Worm (Caenorhabditis elegans) whole organism, L1 larva: ENCODE results near the gene Y45F10C.2.
A peak's percentile ranks its signal among the peaks of the same experiment; 100 is the strongest.

ENCODE experiments used
- F16B12.6 ChIP-seq: fragments of 150-350 bp; optimal IDR thresholded peaks from 2 replicates; lab custom pipeline; 2014; ENCODE audit warnings: missing biosample characterization, missing genetic modification characterization
- alr-1 ChIP-seq: fragments of 200-800 bp; sonication (Bioruptor generic); optimal IDR thresholded peaks from 2 replicates; lab custom pipeline; 2018; ENCODE audit warnings: borderline replicate concordance, mild to moderate bottlenecking, missing genetic modification characterization, missing compliant biosample characterization
- blmp-1 ChIP-seq: fragments of 150-350 bp; optimal IDR thresholded peaks from 2 replicates; lab custom pipeline; 2014; ENCODE audit warnings: missing biosample characterization, missing genetic modification characterization
- ces-1 ChIP-seq: fragments of 150-350 bp; optimal IDR thresholded peaks from 2 replicates; lab custom pipeline; 2014; ENCODE audit warnings: missing biosample characterization, missing genetic modification reagents, missing genetic modification characterization
- efl-1 ChIP-seq, 4 experiments: fragments of 150-350 bp; optimal IDR thresholded peaks in 3 of 4; peaks in 1 of 4; 1 replicate in 1 of 4; 2 replicates in 3 of 4; lab custom pipeline; 2014; ENCODE audit warnings: missing biosample characterization in 2 of 4, missing genetic modification characterization in 2 of 4, missing genetic modification reagents in 2 of 4
- egl-13 ChIP-seq: sonication (generic microtip); optimal IDR thresholded peaks from 2 replicates; lab custom pipeline; 2016; ENCODE audit warnings: missing genotype, missing genetic modification reagents, missing genetic modification characterization, missing compliant biosample characterization
- egl-27 ChIP-seq, 2 experiments: fragments of 150-350 bp in 1 of 2; sonication (generic microtip); optimal IDR thresholded peaks; 3 replicates each; lab custom pipeline; 2017 to 2018; ENCODE audit warnings: missing biosample characterization in 2 of 2, missing genetic modification characterization in 2 of 2, missing genetic modification reagents in 2 of 2
- elt-2 ChIP-seq: sonication (generic microtip); optimal IDR thresholded peaks from 2 replicates; lab custom pipeline; 2016; ENCODE audit warnings: missing genetic modification characterization, mild to moderate bottlenecking, inconsistent platforms, missing compliant biosample characterization, missing genetic modification reagents
- elt-3 ChIP-seq, 6 experiments: fragments of 150-350 bp in 1 of 6; sonication (generic microtip); optimal IDR thresholded peaks; 2 replicates each; lab custom pipeline; 2017 to 2018; ENCODE audit warnings: missing biosample characterization in 6 of 6, missing genetic modification characterization in 6 of 6, inconsistent platforms in 1 of 6
- ets-5 ChIP-seq: fragments of 200-800 bp; sonication (Bioruptor generic); IDR thresholded peaks from 2 replicates; pipeline ENCODE4 v1.3.6; 2022; ENCODE audit warnings: missing genetic modification characterization, missing compliant biosample characterization
- fkh-10 ChIP-seq: sonication (generic microtip); optimal IDR thresholded peaks from 2 replicates; lab custom pipeline; 2017; ENCODE audit warnings: missing biosample characterization, missing genetic modification reagents, missing genetic modification characterization
- fkh-4 ChIP-seq: sonication (generic microtip); optimal IDR thresholded peaks from 2 replicates; lab custom pipeline; 2016; ENCODE audit warnings: missing compliant biosample characterization, missing genetic modification characterization, borderline replicate concordance
- fkh-8 ChIP-seq: sonication (generic microtip); optimal IDR thresholded peaks from 2 replicates; lab custom pipeline; 2016; ENCODE audit warnings: mild to moderate bottlenecking, missing genetic modification characterization, missing compliant biosample characterization
- hpl-2 ChIP-seq: fragments of 150-350 bp; optimal IDR thresholded peaks from 2 replicates; lab custom pipeline; 2014; ENCODE audit warnings: missing biosample characterization, missing genetic modification reagents, missing genetic modification characterization
- irx-1 ChIP-seq: sonication (generic microtip); optimal IDR thresholded peaks from 2 replicates; lab custom pipeline; 2016; ENCODE audit warnings: missing genetic modification characterization, missing compliant biosample characterization
- isw-1 ChIP-seq: fragments of 200-800 bp; sonication (Bioruptor generic); IDR thresholded peaks from 2 replicates; pipeline ENCODE4 v1.3.6; 2022; ENCODE audit warnings: missing genetic modification characterization, missing compliant biosample characterization
- jun-1 ChIP-seq: fragments of 150-350 bp; optimal IDR thresholded peaks from 2 replicates; lab custom pipeline; 2014; ENCODE audit warnings: missing biosample characterization, missing genetic modification reagents, missing genetic modification characterization
- lin-13 ChIP-seq: fragments of 150-350 bp; optimal IDR thresholded peaks from 2 replicates; lab custom pipeline; 2014; ENCODE audit warnings: missing biosample characterization, missing genetic modification reagents, missing genetic modification characterization
- lin-14 ChIP-seq: fragments of 200-800 bp; sonication (Bioruptor generic); optimal IDR thresholded peaks from 2 replicates; lab custom pipeline; 2018; ENCODE audit warnings: mild to moderate bottlenecking, missing genetic modification characterization, moderate library complexity, missing compliant biosample characterization
- lin-35 ChIP-seq, 2 experiments: fragments of 150-350 bp; optimal IDR thresholded peaks; 2 replicates each; lab custom pipeline; 2014; ENCODE audit warnings: missing biosample characterization in 2 of 2, missing genetic modification characterization in 2 of 2, missing genetic modification reagents in 2 of 2
- lin-39 ChIP-seq: fragments of 150-350 bp; optimal IDR thresholded peaks from 2 replicates; lab custom pipeline; 2014; ENCODE audit warnings: missing biosample characterization, missing genetic modification reagents, missing genetic modification characterization
- lir-3 ChIP-seq: sonication (generic microtip); optimal IDR thresholded peaks from 2 replicates; lab custom pipeline; 2016; ENCODE audit warnings: mild to moderate bottlenecking, missing genetic modification characterization, moderate library complexity, missing compliant biosample characterization; ENCODE audit not compliant: poor library complexity
- lsy-2 ChIP-seq, 2 experiments: fragments of 150-350 bp; optimal IDR thresholded peaks; 2 replicates each; lab custom pipeline; 2014; ENCODE audit warnings: missing biosample characterization in 2 of 2, missing genetic modification characterization in 2 of 2
- mep-1 ChIP-seq: fragments of 150-350 bp; optimal IDR thresholded peaks from 2 replicates; lab custom pipeline; 2014; ENCODE audit warnings: missing biosample characterization, missing genetic modification characterization
- nhr-19 ChIP-seq: fragments of 200-800 bp; sonication (Bioruptor generic); conservative IDR thresholded peaks from 2 replicates; pipeline ENCODE4 v1.3.6; 2022; ENCODE audit warnings: missing genetic modification characterization, missing compliant biosample characterization
- nhr-20 ChIP-seq: sonication (generic microtip); optimal IDR thresholded peaks from 2 replicates; lab custom pipeline; 2016; ENCODE audit warnings: mild to moderate bottlenecking, missing genetic modification characterization, missing compliant biosample characterization
- nhr-47 ChIP-seq: sonication (generic microtip); optimal IDR thresholded peaks from 2 replicates; lab custom pipeline; 2016; ENCODE audit warnings: mild to moderate bottlenecking, missing genetic modification characterization, moderate library complexity, missing compliant biosample characterization
- nhr-71 ChIP-seq: sonication (generic microtip); optimal IDR thresholded peaks from 2 replicates; lab custom pipeline; 2016; ENCODE audit warnings: mild to moderate bottlenecking, missing genetic modification characterization, moderate library complexity, missing compliant biosample characterization
- nhr-76 ChIP-seq: sonication (generic microtip); optimal IDR thresholded peaks from 2 replicates; lab custom pipeline; 2017; ENCODE audit warnings: missing biosample characterization, missing genetic modification characterization
- nhr-77 ChIP-seq: fragments of 150-350 bp; optimal IDR thresholded peaks from 2 replicates; lab custom pipeline; 2014; ENCODE audit warnings: missing biosample characterization, missing genetic modification characterization
- nhr-85 ChIP-seq: sonication (generic microtip); peaks from one replicate; lab custom pipeline; 2016; ENCODE audit warnings: missing genetic modification characterization, inconsistent platforms, missing compliant biosample characterization
- nhr-90 ChIP-seq: sonication (generic microtip); optimal IDR thresholded peaks from 2 replicates; lab custom pipeline; 2016; ENCODE audit warnings: mild to moderate bottlenecking, missing genetic modification characterization, missing compliant biosample characterization; ENCODE audit not compliant: poor library complexity
- pag-3 ChIP-seq: sonication (generic microtip); optimal IDR thresholded peaks from 2 replicates; lab custom pipeline; 2017; ENCODE audit warnings: missing genetic modification characterization, mild to moderate bottlenecking, missing compliant biosample characterization, antibody characterized with exemption, borderline replicate concordance; ENCODE audit not compliant: insufficient read depth
- pax-3 ChIP-seq: fragments of 200-800 bp; sonication (Bioruptor generic); optimal IDR thresholded peaks from 2 replicates; lab custom pipeline; 2018; ENCODE audit warnings: mild to moderate bottlenecking, missing genetic modification characterization, moderate library complexity, missing compliant biosample characterization
- rnt-1 ChIP-seq: sonication (generic microtip); optimal IDR thresholded peaks from 2 replicates; lab custom pipeline; 2016; ENCODE audit warnings: mild to moderate bottlenecking, missing genetic modification characterization, moderate library complexity, missing compliant biosample characterization
- skn-1 ChIP-seq: fragments of 150-350 bp; optimal IDR thresholded peaks from 2 replicates; lab custom pipeline; 2014; ENCODE audit warnings: missing biosample characterization, missing genetic modification characterization
- snu-23 ChIP-seq: sonication (generic microtip); optimal IDR thresholded peaks from 2 replicates; lab custom pipeline; 2016; ENCODE audit warnings: missing genetic modification characterization, missing compliant biosample characterization
- sptf-1 ChIP-seq: fragments of 150-350 bp; optimal IDR thresholded peaks from 2 replicates; lab custom pipeline; 2014; ENCODE audit warnings: missing biosample characterization, missing genetic modification characterization
- tlp-1 ChIP-seq: fragments of 150-350 bp; optimal IDR thresholded peaks from 2 replicates; lab custom pipeline; 2014; ENCODE audit warnings: missing biosample characterization, missing genetic modification characterization
- unc-30 ChIP-seq: sonication (generic microtip); optimal IDR thresholded peaks from 2 replicates; lab custom pipeline; 2017; ENCODE audit warnings: missing biosample characterization, missing genetic modification characterization
- unc-62 ChIP-seq: fragments of 150-350 bp; optimal IDR thresholded peaks from 2 replicates; lab custom pipeline; 2014; ENCODE audit warnings: missing biosample characterization, missing genetic modification reagents, missing genetic modification characterization
- unc-86 ChIP-seq: sonication (generic microtip); optimal IDR thresholded peaks from 2 replicates; lab custom pipeline; 2016; ENCODE audit warnings: missing genetic modification characterization, missing compliant biosample characterization
- unc-98 ChIP-seq: fragments of 200-800 bp; sonication (Bioruptor generic); IDR thresholded peaks from 2 replicates; pipeline ENCODE4 v1.3.6; 2022; ENCODE audit warnings: missing genetic modification characterization, missing compliant biosample characterization
- vab-15 ChIP-seq: sonication (generic microtip); optimal IDR thresholded peaks from 2 replicates; lab custom pipeline; 2017; ENCODE audit warnings: missing genotype, mild to moderate bottlenecking, missing genetic modification characterization, missing compliant biosample characterization
- zag-1 ChIP-seq: fragments of 150-350 bp; optimal IDR thresholded peaks from 2 replicates; lab custom pipeline; 2014; ENCODE audit warnings: missing biosample characterization, missing genetic modification characterization
- zip-4 ChIP-seq: fragments of 200-800 bp; sonication (Bioruptor generic); optimal IDR thresholded peaks from 2 replicates; lab custom pipeline; 2018; ENCODE audit warnings: mild to moderate bottlenecking, missing genetic modification characterization, moderate library complexity, missing compliant biosample characterization
- ztf-11 ChIP-seq, 2 experiments: sonication (generic microtip); optimal IDR thresholded peaks; 2 replicates each; lab custom pipeline; 2016 to 2017; ENCODE audit warnings: missing genetic modification characterization in 2 of 2, missing biosample characterization in 1 of 2, missing compliant biosample characterization in 1 of 2
- ztf-4 ChIP-seq: fragments of 150-350 bp; optimal IDR thresholded peaks from 2 replicates; lab custom pipeline; 2014; ENCODE audit warnings: missing biosample characterization, missing genetic modification characterization

The Y45F10C.2 gene

ce11 chrIV:13707894-13708293, 45.4 kb upstream of the Y45F10C.2 start (continued):
- TF ChIP-seq lin-35 (GFP tag; optimal IDR thresholded peaks at IDR 0.05; lab: Kevin White, UChicago) (peak in 1 of 2 experiments; percentile 26), nhr-71 (tag; lab: Kevin White, UChicago) (no peak), lin-13 (GFP tag; lab: Kevin White, UChicago) (no peak)

ce11 chrIV:13703828-13704425, 41.5 kb upstream of the Y45F10C.2 start, which contains the start of gene tlp-1:
TSS of gene tlp-1 (minus strand) at chrIV:13704082.
- TF ChIP-seq unc-62 (GFP tag; lab: Kevin White, UChicago), result peak; percentile 52
- TF ChIP-seq lin-39 (tag; lab: Kevin White, UChicago), result peak; percentile 16
- TF ChIP-seq unc-30 (tag; lab: Kevin White, UChicago), result no peak
- TF ChIP-seq blmp-1 (tag; lab: Kevin White, UChicago), result peak; percentile 35
- TF ChIP-seq irx-1 (tag; lab: Kevin White, UChicago), result peak; percentile 46
- no peak for TF ChIP-seq pag-3 (tag; lab: Kevin White, UChicago)
- TF ChIP-seq nhr-85 (tag; lab: Kevin White, UChicago), result peak; percentile 95
- TF ChIP-seq ztf-11 (tag; optimal IDR thresholded peaks at IDR 0.05; lab: Kevin White, UChicago), result no peak
- TF ChIP-seq sptf-1 (tag; lab: Kevin White, UChicago), result no peak
- no peak for TF ChIP-seq skn-1 (tag; lab: Kevin White, UChicago)
- no peak for TF ChIP-seq zip-4 (GFP tag; lab: Kevin White, UChicago)
- no peak for TF ChIP-seq F16B12.6
- TF ChIP-seq fkh-8, result no peak
- TF ChIP-seq vab-15, result peak; percentile 70
- TF ChIP-seq tlp-1 (tag; lab: Kevin White, UChicago), result no peak
- TF ChIP-seq nhr-47, result peak; percentile 18
- no peak for TF ChIP-seq alr-1
- no peak for TF ChIP-seq jun-1 (tag; lab: Kevin White, UChicago)
- peak in 1 of 2 experiments; percentile 7 for TF ChIP-seq efl-1 (optimal IDR thresholded peaks at IDR 0.05; lab: Kevin White, UChicago)
- peak in 1 of 2 experiments; percentile 28 for TF ChIP-seq efl-1 (GFP tag; optimal IDR thresholded peaks at IDR 0.05 in 1 of 2; lab: Kevin White, UChicago)
- no peak for TF ChIP-seq unc-86
- TF ChIP-seq pax-3 (tag; lab: Kevin White, UChicago), result no peak
- peak; percentile 39; the same call in 1 of the 2 replicates for TF ChIP-seq nhr-19 (GFP tag; lab: Robert Waterston, UW)
- peak; percentile 64 for TF ChIP-seq rnt-1 (tag; lab: Kevin White, UChicago)
- TF ChIP-seq unc-98, result no peak
- peak; percentile 68 for TF ChIP-seq snu-23
- no peak for TF ChIP-seq egl-13 (tag; lab: Kevin White, UChicago)
- TF ChIP-seq hpl-2 (GFP tag; lab: Kevin White, UChicago), result no peak
- TF ChIP-seq elt-2 (tag; lab: Kevin White, UChicago), result peak; percentile 13
- no peak for TF ChIP-seq fkh-10 (GFP tag; lab: Kevin White, UChicago)
- TF ChIP-seq fkh-4 (tag; lab: Kevin White, UChicago), result no peak
- TF ChIP-seq lin-14 (GFP tag; lab: Kevin White, UChicago), result peak; percentile 80
- TF ChIP-seq lsy-2 (tag; optimal IDR thresholded peaks at IDR 0.05; lab: Kevin White, UChicago), result peak; percentile 41 to 73
- TF ChIP-seq ces-1 (GFP tag; lab: Kevin White, UChicago), result no peak
- TF ChIP-seq mep-1, result peak; percentile 22
- peak; percentile 5 to 15 for TF ChIP-seq egl-27 (tag; optimal IDR thresholded peaks at IDR 0.05; lab: Kevin White, UChicago)
- TF ChIP-seq lin-13 (GFP tag; lab: Kevin White, UChicago), result peak; percentile 12
- no peak for TF ChIP-seq zag-1 (tag; lab: Kevin White, UChicago)
- no peak for TF ChIP-seq ets-5 (GFP tag; lab: Robert Waterston, UW)
- peak in 4 of 6 experiments; percentile 47 to 86 (median 66) for TF ChIP-seq elt-3 (tag; optimal IDR thresholded peaks at IDR 0.05; lab: Kevin White, UChicago)
- peak; percentile 69 for TF ChIP-seq nhr-90
- no peak for TF ChIP-seq nhr-76 (tag; lab: Kevin White, UChicago)
- TF ChIP-seq lir-3 (tag; lab: Kevin White, UChicago), result no peak
- TF ChIP-seq ztf-4 (tag; lab: Kevin White, UChicago), result no peak
- no peak for TF ChIP-seq isw-1 (GFP tag; lab: Robert Waterston, UW)
- no peak for TF ChIP-seq nhr-77
- peak; percentile 40 for TF ChIP-seq nhr-20 (tag; lab: Kevin White, UChicago)
